Worm (Caenorhabditis elegans) whole organism, young adult: ENCODE results near the gene T14B4.8.
"Not testable (repeated sequence)": the region's sequence is repeated elsewhere in the genome, so short reads cannot be mapped to it uniquely, and the experiment has no call there.

ENCODE experiments used
- B0261.1 ChIP-seq: sonication (generic microtip); optimal IDR thresholded peaks from 2 replicates; lab custom pipeline; 2016; ENCODE audit warnings: mild to moderate bottlenecking, missing genetic modification characterization, moderate library complexity, missing compliant biosample characterization
- F37B4.10 ChIP-seq: fragments of 200-800 bp; sonication (Bioruptor generic); IDR thresholded peaks from 2 replicates; pipeline ENCODE4 v1.3.6; 2022; ENCODE audit warnings: missing genetic modification characterization, missing compliant biosample characterization
- F39B2.1 ChIP-seq: fragments of 200-800 bp; sonication (Bioruptor generic); IDR thresholded peaks from 2 replicates; pipeline ENCODE4 v1.3.6; 2022; ENCODE audit warnings: missing genetic modification reagents, missing genetic modification characterization, missing compliant biosample characterization
- F55B11.4 ChIP-seq: sonication (generic microtip); optimal IDR thresholded peaks from 2 replicates; lab custom pipeline; 2016; ENCODE audit warnings: missing compliant biosample characterization, missing genetic modification characterization, borderline replicate concordance; ENCODE audit not compliant: insufficient read depth
- K12H6.12 ChIP-seq: fragments of 200-800 bp; sonication (Bioruptor generic); optimal IDR thresholded peaks from 2 replicates; lab custom pipeline; 2018; ENCODE audit warnings: mild to moderate bottlenecking, missing genetic modification characterization, missing compliant biosample characterization
- Y53G8AR.9 ChIP-seq: fragments of 200-800 bp; sonication (Bioruptor generic); conservative IDR thresholded peaks from 2 replicates; pipeline ENCODE4 v1.3.6; 2022; ENCODE audit warnings: missing genetic modification reagents, missing genetic modification characterization, missing compliant biosample characterization
- ZK185.1 ChIP-seq: sonication (generic microtip); optimal IDR thresholded peaks from 2 replicates; lab custom pipeline; 2016; ENCODE audit warnings: mild to moderate bottlenecking, missing genetic modification characterization, missing compliant biosample characterization; ENCODE audit not compliant: poor library complexity, severe bottlenecking
- ama-1 ChIP-seq, 3 experiments: fragments of 150-350 bp in 1 of 3; sonication (generic microtip) in 2 of 3; optimal IDR thresholded peaks; 2 replicates each; lab custom pipeline; 2014 to 2018; ENCODE audit warnings: missing biosample characterization in 2 of 3, missing genetic modification characterization in 2 of 3, missing genetic modification reagents in 2 of 3
- aptf-3 ChIP-seq: fragments of 200-800 bp; sonication (Bioruptor generic); IDR thresholded peaks from 2 replicates; pipeline ENCODE4 v1.3.6; 2022; ENCODE audit warnings: missing genetic modification characterization, missing compliant biosample characterization
- atf-7 ChIP-seq: sonication (generic microtip); optimal IDR thresholded peaks from 2 replicates; lab custom pipeline; 2017; ENCODE audit warnings: mild to moderate bottlenecking, missing genetic modification characterization, missing compliant biosample characterization
- ccch-3 ChIP-seq: fragments of 200-800 bp; sonication (Bioruptor generic); optimal IDR thresholded peaks from 2 replicates; lab custom pipeline; 2018; ENCODE audit warnings: mild to moderate bottlenecking, missing genetic modification characterization, missing compliant biosample characterization
- ceh-27 ChIP-seq: fragments of 200-800 bp; sonication (Bioruptor generic); optimal IDR thresholded peaks from 2 replicates; lab custom pipeline; 2018; ENCODE audit warnings: mild to moderate bottlenecking, missing genetic modification characterization, moderate library complexity, missing compliant biosample characterization
- dpl-1 ChIP-seq: fragments of 150-350 bp; optimal IDR thresholded peaks from 2 replicates; lab custom pipeline; 2014; ENCODE audit warnings: missing biosample characterization, missing genetic modification reagents, missing genetic modification characterization
- efl-1 ChIP-seq: fragments of 150-350 bp; optimal IDR thresholded peaks from 2 replicates; lab custom pipeline; 2014; ENCODE audit warnings: missing biosample characterization, missing genetic modification reagents, missing genetic modification characterization
- egl-44 ChIP-seq: fragments of 200-800 bp; sonication (Bioruptor generic); IDR thresholded peaks from 2 replicates; pipeline ENCODE4 v1.3.6; 2022; ENCODE audit warnings: missing genetic modification reagents, missing genetic modification characterization, missing compliant biosample characterization
- ekl-4 ChIP-seq: fragments of 200-800 bp; sonication (Bioruptor generic); IDR thresholded peaks from 2 replicates; pipeline ENCODE4 v1.3.6; 2022; ENCODE audit warnings: missing genetic modification reagents, missing genetic modification characterization, missing compliant biosample characterization
- gei-17 ChIP-seq: fragments of 200-800 bp; sonication (Bioruptor generic); optimal IDR thresholded peaks from 2 replicates; lab custom pipeline; 2018; ENCODE audit warnings: mild to moderate bottlenecking, missing genetic modification characterization, missing compliant biosample characterization
- him-1 ChIP-seq: sonication (generic microtip); optimal IDR thresholded peaks from 2 replicates; lab custom pipeline; 2016; ENCODE audit warnings: missing genotype, missing genetic modification reagents, missing genetic modification characterization, missing compliant biosample characterization
- hmg-1.2 ChIP-seq: fragments of 200-800 bp; sonication (Bioruptor generic); IDR thresholded peaks from 2 replicates; pipeline ENCODE4 v1.3.6; 2022; ENCODE audit warnings: missing genetic modification reagents, missing genetic modification characterization, missing compliant biosample characterization
- hsf-1 ChIP-seq: fragments of 200-800 bp; sonication (Bioruptor generic); IDR thresholded peaks from 2 replicates; pipeline ENCODE4 v1.3.6; 2022; ENCODE audit warnings: missing genetic modification reagents, missing genetic modification characterization, missing compliant biosample characterization
- lin-40 ChIP-seq: sonication (generic microtip); optimal IDR thresholded peaks from 2 replicates; lab custom pipeline; 2016; ENCODE audit warnings: missing genetic modification characterization, mild to moderate bottlenecking, missing compliant biosample characterization, missing genotype, missing genetic modification reagents
- lin-54 ChIP-seq: fragments of 200-800 bp; sonication (Bioruptor generic); optimal IDR thresholded peaks from 2 replicates; lab custom pipeline; 2018; ENCODE audit warnings: mild to moderate bottlenecking, missing genetic modification characterization, missing compliant biosample characterization
- mel-28 ChIP-seq: sonication (generic microtip); optimal IDR thresholded peaks from 2 replicates; lab custom pipeline; 2016; ENCODE audit warnings: borderline replicate concordance, mild to moderate bottlenecking, missing genetic modification characterization, missing compliant biosample characterization
- nfya-1 ChIP-seq: sonication (generic microtip); optimal IDR thresholded peaks from 2 replicates; lab custom pipeline; 2017; ENCODE audit warnings: antibody characterized with exemption, missing compliant biosample characterization, missing genetic modification characterization, borderline replicate concordance; ENCODE audit not compliant: insufficient read depth
- nhr-80 ChIP-seq: sonication (generic microtip); optimal IDR thresholded peaks from 2 replicates; lab custom pipeline; 2016; ENCODE audit warnings: missing genetic modification characterization, missing compliant biosample characterization
- nhr-90 ChIP-seq: sonication (generic microtip); optimal IDR thresholded peaks from 2 replicates; lab custom pipeline; 2016; ENCODE audit warnings: missing genotype, mild to moderate bottlenecking, missing genetic modification characterization, missing compliant biosample characterization
- sdz-38 ChIP-seq: sonication (generic microtip); optimal IDR thresholded peaks from 2 replicates; lab custom pipeline; 2016; ENCODE audit warnings: missing genotype, missing genetic modification characterization, missing compliant biosample characterization
- snpc-4 ChIP-seq, 5 experiments: fragments of 150-350 bp in 1 of 5; sonication (generic microtip) in 4 of 5; optimal IDR thresholded peaks; 2 replicates each; lab custom pipeline; 2014 to 2018; ENCODE audit warnings: missing genetic modification characterization in 5 of 5, missing biosample characterization in 3 of 5, antibody characterized with exemption in 2 of 5, mild to moderate bottlenecking in 2 of 5, missing compliant biosample characterization in 2 of 5, missing genotype in 2 of 5, moderate library complexity in 2 of 5, missing genetic modification reagents in 1 of 5
- tlf-1 ChIP-seq: fragments of 200-800 bp; sonication (Bioruptor generic); optimal IDR thresholded peaks from 2 replicates; lab custom pipeline; 2018; ENCODE audit warnings: mild to moderate bottlenecking, missing genetic modification characterization, missing compliant biosample characterization
- unc-130 ChIP-seq: sonication (generic microtip); optimal IDR thresholded peaks from 2 replicates; lab custom pipeline; 2016; ENCODE audit warnings: missing genetic modification reagents, missing genetic modification characterization, missing compliant biosample characterization
- zim-3 ChIP-seq: sonication (generic microtip); optimal IDR thresholded peaks from 2 replicates; lab custom pipeline; 2017; ENCODE audit warnings: mild to moderate bottlenecking, missing genetic modification characterization, moderate library complexity, missing compliant biosample characterization

T14B4.8 gene

ce11 chrII:6776418-6777034, 47.3 kb upstream of the T14B4.8 start, which contains the start of gene ssup-72 (continued):
- TF ChIP-seq lin-40 (tag; lab: Kevin White, UChicago), result peak; percentile 59
- TF ChIP-seq lin-54 (GFP tag; lab: Kevin White, UChicago), result peak; percentile 78
- peak; percentile 66 for TF ChIP-seq unc-130 (GFP tag; lab: Kevin White, UChicago)
- no peak for TF ChIP-seq mel-28 (tag; lab: Kevin White, UChicago)
- peak; percentile 9 for TF ChIP-seq him-1 (tag; lab: Kevin White, UChicago)
- TF ChIP-seq snpc-4 (GFP tag; optimal IDR thresholded peaks at IDR 0.05; lab: Kevin White, UChicago), result no peak
- TF ChIP-seq snpc-4 (tag; optimal IDR thresholded peaks at IDR 0.05; lab: Kevin White, UChicago), result peak in 2 of 4 experiments; percentile 8 to 33
- peak; percentile 8 for TF ChIP-seq tlf-1 (GFP tag; lab: Kevin White, UChicago)
- TF ChIP-seq aptf-3, result no peak
- peak; percentile 35 for TF ChIP-seq dpl-1 (GFP tag; lab: Kevin White, UChicago)
- peak; percentile 24; the same call in 1 of the 2 replicates for TF ChIP-seq hmg-1.2 (GFP tag; lab: Robert Waterston, UW)
- TF ChIP-seq egl-44 (GFP tag; lab: Robert Waterston, UW), result no peak
- no peak for TF ChIP-seq sdz-38

DNA sequence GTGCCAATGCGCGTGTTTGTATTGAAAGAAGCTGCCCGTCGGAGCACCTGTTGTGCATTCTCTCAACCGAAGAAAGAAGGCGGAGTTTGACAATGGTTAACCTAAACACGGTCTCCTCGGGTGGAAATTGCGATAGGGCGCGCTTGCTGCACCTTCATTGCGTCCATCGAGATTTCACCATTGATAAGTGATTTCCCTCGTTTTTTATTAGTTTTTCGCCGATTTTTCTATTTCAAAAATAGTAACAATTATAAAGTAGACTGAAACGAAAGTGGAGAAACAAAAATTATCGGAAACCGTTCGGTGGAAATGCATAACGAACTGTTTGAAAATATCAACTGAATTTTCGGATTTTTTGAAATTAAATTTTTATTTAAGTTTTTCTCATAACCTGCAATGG, 45.9 kb upstream of the T14B4.8 start, which contains the start of gene agr-1:
TSS of gene agr-1 (minus strand) at position 101 of the 400 bp plus-strand sequence.
- not testable (repeated sequence) for TF ChIP-seq ama-1 (optimal IDR thresholded peaks at IDR 0.05; lab: Kevin White, UChicago); ama-1 (GFP tag; optimal IDR thresholded peaks at IDR 0.05; lab: Kevin White, UChicago); ZK185.1 (tag; lab: Kevin White, UChicago); gei-17 (GFP tag; lab: Kevin White, UChicago)

- TF ChIP-seq ceh-27 (GFP tag; lab: Kevin White, UChicago) (peak; percentile 50), zim-3 (no peak)
These were observed 43.3 kb upstream of the T14B4.8 start for ce11 chrII:6772482-6772881.

DNA sequence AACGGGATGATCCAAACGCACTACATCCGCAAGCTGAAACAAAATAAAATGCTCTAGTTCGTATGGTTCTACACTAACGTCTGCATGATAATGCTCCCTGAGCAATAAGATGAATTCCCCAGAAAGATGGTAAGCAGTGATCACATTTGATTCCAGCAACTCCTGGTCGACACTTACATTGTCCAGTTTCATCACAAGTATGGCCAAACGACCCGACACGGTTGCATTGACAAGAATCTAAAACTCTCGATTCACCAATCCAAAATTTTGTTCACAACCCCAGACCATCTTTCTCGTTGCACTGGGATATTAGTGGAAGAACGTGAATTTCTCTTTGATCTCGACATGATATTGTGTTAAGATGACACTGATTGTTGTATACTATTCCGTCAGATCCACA, 40.8 kb upstream of the T14B4.8 start:
- no peak for TF ChIP-seq Y53G8AR.9 (GFP tag; lab: Robert Waterston, UW)
- no peak for TF ChIP-seq nhr-90 (tag; lab: Kevin White, UChicago)
- TF ChIP-seq ama-1 (optimal IDR thresholded peaks at IDR 0.05; lab: Kevin White, UChicago), result no peak
- no peak for TF ChIP-seq ama-1 (GFP tag; optimal IDR thresholded peaks at IDR 0.05; lab: Kevin White, UChicago)
- no peak for TF ChIP-seq nfya-1 (tag; lab: Kevin White, UChicago)
- TF ChIP-seq hsf-1 (GFP tag; lab: Robert Waterston, UW), result no peak
- TF ChIP-seq F55B11.4 (tag; lab: Kevin White, UChicago), result no peak
- TF ChIP-seq efl-1 (GFP tag; lab: Kevin White, UChicago), result no peak
- no peak for TF ChIP-seq hmg-1.2 (GFP tag; lab: Robert Waterston, UW)
- no peak for TF ChIP-seq K12H6.12 (tag; lab: Kevin White, UChicago)
- no peak for TF ChIP-seq egl-44 (GFP tag; lab: Robert Waterston, UW)
- no peak for TF ChIP-seq F39B2.1
- no peak for TF ChIP-seq B0261.1 (tag; lab: Kevin White, UChicago)
- TF ChIP-seq ccch-3 (GFP tag; lab: Kevin White, UChicago), result no peak
- no peak for TF ChIP-seq atf-7 (tag; lab: Kevin White, UChicago)
- TF ChIP-seq F37B4.10 (GFP tag; lab: Robert Waterston, UW), result no peak

DNA sequence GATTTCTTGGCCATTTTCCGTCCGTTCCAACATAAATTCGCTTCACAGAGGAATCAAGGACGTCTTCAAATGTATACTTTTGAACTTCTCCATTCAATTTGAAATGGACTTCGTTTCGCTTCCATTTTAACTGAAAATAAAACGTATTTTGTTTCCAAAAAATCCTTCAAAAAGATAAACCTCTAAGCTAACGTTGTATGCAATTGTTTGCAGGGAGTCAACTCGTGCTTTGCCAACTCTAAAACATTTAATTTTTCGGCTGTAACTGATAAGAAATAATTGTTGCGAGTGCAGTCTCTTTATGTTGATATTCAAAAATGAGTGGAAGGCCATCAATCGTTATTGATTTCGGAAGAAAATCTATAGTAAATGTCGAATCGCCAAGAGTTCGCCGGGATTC, 38.8 kb upstream of the T14B4.8 start, which contains the start of gene F41G3.18:
TSS of gene F41G3.18 (plus strand) at position 301 of the 400 bp plus-strand sequence.
- TF ChIP-seq ekl-4 (GFP tag; lab: Robert Waterston, UW), result no peak
- TF ChIP-seq nhr-80 (tag; lab: Kevin White, UChicago), result peak; percentile 51
- no peak for TF ChIP-seq lin-54 (GFP tag; lab: Kevin White, UChicago)
